ENCODE assay signal across 4 worm cellular contexts in genomic region chrV:13664340-13664916, ce11.
TF ChIP-seq lines count a peak whose summit lies in the region.

No protein-coding gene starts in this region.

TF ChIP-seq in whole organism, L1 larva, 84 proteins besides CTCF, POLR2A, EP300 and RAD21 (continued from another document):
- peak; percentile 36 for TF ChIP-seq nhr-90 (tag; optimal IDR thresholded peaks at IDR 0.05; lab: Kevin White, UChicago; ENCODE audit: poor library complexity)
- peak; percentile 3 for TF ChIP-seq swsn-7 (tag; optimal IDR thresholded peaks at IDR 0.05; lab: Kevin White, UChicago)
- TF ChIP-seq ces-1 (GFP tag; optimal IDR thresholded peaks at IDR 0.05; lab: Kevin White, UChicago): no peak
- peak; percentile 19 for TF ChIP-seq pax-3 (tag; optimal IDR thresholded peaks at IDR 0.05; lab: Kevin White, UChicago)
- peak; percentile 7 for TF ChIP-seq tbx-2 (tag; optimal IDR thresholded peaks at IDR 0.05; lab: Kevin White, UChicago)
- TF ChIP-seq dsc-1 (tag; optimal IDR thresholded peaks at IDR 0.05; lab: Kevin White, UChicago): no peak
- TF ChIP-seq skn-1 (tag; optimal IDR thresholded peaks at IDR 0.05; lab: Kevin White, UChicago): no peak
- no peak for TF ChIP-seq ceh-90 (tag; optimal IDR thresholded peaks at IDR 0.05; lab: Kevin White, UChicago)
- peak; percentile 26 for TF ChIP-seq rnt-1 (tag; optimal IDR thresholded peaks at IDR 0.05; lab: Kevin White, UChicago)
- peak; percentile 3 for TF ChIP-seq lin-15B (tag; optimal IDR thresholded peaks at IDR 0.05; lab: Kevin White, UChicago)
- TF ChIP-seq dpl-1 (GFP tag; optimal IDR thresholded peaks at IDR 0.05; lab: Kevin White, UChicago): peak; percentile 48 to 77 (median 69)
- peak; percentile 45 to 67 for TF ChIP-seq lin-35 (GFP tag; optimal IDR thresholded peaks at IDR 0.05; lab: Kevin White, UChicago)
- TF ChIP-seq elt-2 (tag; optimal IDR thresholded peaks at IDR 0.05; lab: Kevin White, UChicago): no peak
- peak; percentile 18 for TF ChIP-seq lin-14 (GFP tag; optimal IDR thresholded peaks at IDR 0.05; lab: Kevin White, UChicago)

TF ChIP-seq in whole organism, L2 larva, 48 proteins besides CTCF, POLR2A, EP300 and RAD21 (continued from another document):
- TF ChIP-seq nhr-129 (tag; optimal IDR thresholded peaks at IDR 0.05; lab: Kevin White, UChicago) (peak; percentile 10), ama-1 (optimal IDR thresholded peaks at IDR 0.05; lab: Kevin White, UChicago) (peak; percentile 27), sma-9 (GFP tag; optimal IDR thresholded peaks at IDR 0.05; lab: Kevin White, UChicago) (peak; percentile 1), sma-9 (tag; optimal IDR thresholded peaks at IDR 0.05; lab: Kevin White, UChicago) (no peak), nhr-77 (tag; optimal IDR thresholded peaks at IDR 0.05; lab: Kevin White, UChicago) (no peak), nhr-23 (tag; optimal IDR thresholded peaks at IDR 0.05; lab: Kevin White, UChicago) (no peak), sem-4 (tag; optimal IDR thresholded peaks at IDR 0.05; lab: Kevin White, UChicago) (peak; percentile 10), nhr-12 (tag; optimal IDR thresholded peaks at IDR 0.05; lab: Kevin White, UChicago) (no peak), mdl-1 (tag; optimal IDR thresholded peaks at IDR 0.05; lab: Kevin White, UChicago) (no peak)
TF ChIP-seq in whole organism, L2 larva: peak in this region for 12.

TF ChIP-seq in whole organism, L4 larva, 104 proteins besides CTCF, POLR2A, EP300 and RAD21 (continued from another document):
- TF ChIP-seq hlh-30 (tag; optimal IDR thresholded peaks at IDR 0.05; lab: Kevin White, UChicago; ENCODE audit: insufficient read depth): peak; percentile 37
- TF ChIP-seq sdz-12 (GFP tag; optimal IDR thresholded peaks at IDR 0.05; lab: Kevin White, UChicago): no peak
- TF ChIP-seq duxl-1 (tag; optimal IDR thresholded peaks at IDR 0.05; lab: Kevin White, UChicago; ENCODE audit: poor library complexity): peak; percentile 49
- peak; percentile 7 for TF ChIP-seq lin-15B (tag; optimal IDR thresholded peaks at IDR 0.05; lab: Kevin White, UChicago)
- no peak for TF ChIP-seq ceh-82 (tag; optimal IDR thresholded peaks at IDR 0.05; lab: Kevin White, UChicago)
- TF ChIP-seq egl-43 (GFP tag; IDR thresholded peaks at IDR 0.05; lab: Robert Waterston, UW): 0 out of 2 replicates have a peak, but pooled peaks have one; percentile 50
- peak; percentile 20 for TF ChIP-seq rbr-2 (tag; optimal IDR thresholded peaks at IDR 0.05; lab: Kevin White, UChicago)
- TF ChIP-seq jun-1 (tag; optimal IDR thresholded peaks at IDR 0.05; lab: Kevin White, UChicago): no peak
- no peak for TF ChIP-seq unc-62 (GFP tag; optimal IDR thresholded peaks at IDR 0.05 in 1 of 2; lab: Kevin White, UChicago)
- no peak for TF ChIP-seq unc-62 (tag; optimal IDR thresholded peaks at IDR 0.05; lab: Kevin White, UChicago)
- peak; percentile 58 for TF ChIP-seq dpl-1 (GFP tag; optimal IDR thresholded peaks at IDR 0.05; lab: Kevin White, UChicago)
- 0 out of 2 replicates have a peak, but pooled peaks have one; percentile 21 for TF ChIP-seq D1046.2 (GFP tag; IDR thresholded peaks at IDR 0.05; lab: Robert Waterston, UW)
- TF ChIP-seq hif-1 (tag; optimal IDR thresholded peaks at IDR 0.05; lab: Kevin White, UChicago): no peak
- TF ChIP-seq php-3 (GFP tag; IDR thresholded peaks at IDR 0.05; lab: Robert Waterston, UW): no peak

TF ChIP-seq in whole organism, young adult, 124 proteins besides CTCF, POLR2A, EP300 and RAD21 (continued from another document):
- TF ChIP-seq bed-1 (GFP tag; IDR thresholded peaks at IDR 0.05; lab: Robert Waterston, UW) (no peak), zfh-2 (GFP tag; conservative IDR thresholded peaks at IDR 0.05; lab: Robert Waterston, UW) (no peak), Y53F4B.3 (GFP tag; IDR thresholded peaks at IDR 0.05; lab: Robert Waterston, UW) (no peak), fkh-3 (tag; optimal IDR thresholded peaks at IDR 0.05; lab: Kevin White, UChicago) (no peak), tlf-1 (GFP tag; optimal IDR thresholded peaks at IDR 0.05; lab: Kevin White, UChicago) (peak; percentile 37), F10E7.11 (tag; optimal IDR thresholded peaks at IDR 0.05; lab: Kevin White, UChicago) (no peak), ceh-91 (GFP tag; IDR thresholded peaks at IDR 0.05; lab: Robert Waterston, UW) (peak; percentile 46; the same call in 1 of the 2 replicates), die-1 (tag; optimal IDR thresholded peaks at IDR 0.05; lab: Kevin White, UChicago) (no peak), lir-1 (GFP tag; conservative IDR thresholded peaks at IDR 0.05; lab: Robert Waterston, UW) (no peak), F22D6.2 (tag; optimal IDR thresholded peaks at IDR 0.05; lab: Kevin White, UChicago) (no peak), F52B5.7 (tag; optimal IDR thresholded peaks at IDR 0.05; lab: Kevin White, UChicago) (no peak), nhr-80 (tag; optimal IDR thresholded peaks at IDR 0.05; lab: Kevin White, UChicago) (peak; percentile 65), pha-4 (tag; optimal IDR thresholded peaks at IDR 0.05; lab: Kevin White, UChicago) (no peak), dpl-1 (GFP tag; optimal IDR thresholded peaks at IDR 0.05; lab: Kevin White, UChicago) (no peak), him-1 (tag; optimal IDR thresholded peaks at IDR 0.05; lab: Kevin White, UChicago) (no peak), ztf-22 (GFP tag; optimal IDR thresholded peaks at IDR 0.05; lab: Kevin White, UChicago) (peak; percentile 11), ZK185.1 (tag; optimal IDR thresholded peaks at IDR 0.05; lab: Kevin White, UChicago; ENCODE audit: poor library complexity, severe bottlenecking) (peak; percentile 2), T07F8.4 (tag; optimal IDR thresholded peaks at IDR 0.05; lab: Kevin White, UChicago) (no peak), let-526 (GFP tag; IDR thresholded peaks at IDR 0.05; lab: Robert Waterston, UW) (no peak), hlh-12 (tag; optimal IDR thresholded peaks at IDR 0.05; lab: Kevin White, UChicago) (no peak), sptf-2 (GFP tag; optimal IDR thresholded peaks at IDR 0.05; lab: Kevin White, UChicago) (no peak), B0261.1 (tag; optimal IDR thresholded peaks at IDR 0.05; lab: Kevin White, UChicago) (no peak), zim-3 (tag; optimal IDR thresholded peaks at IDR 0.05; lab: Kevin White, UChicago) (no peak), rcor-1 (GFP tag; IDR thresholded peaks at IDR 0.05; lab: Robert Waterston, UW) (no peak), B0019.2 (GFP tag; conservative IDR thresholded peaks at IDR 0.05; lab: Robert Waterston, UW) (0 out of 2 replicates have a peak, but pooled peaks have one; percentile 9), B0336.3 (GFP tag; IDR thresholded peaks at IDR 0.05; lab: Robert Waterston, UW) (0 out of 2 replicates have a peak, but pooled peaks have one; percentile 20), ztf-3 (GFP tag; optimal IDR thresholded peaks at IDR 0.05; lab: Kevin White, UChicago) (no peak), lsy-27 (tag; optimal IDR thresholded peaks at IDR 0.05; lab: Kevin White, UChicago; ENCODE audit: borderline replicate concordance, insufficient read depth) (no peak), unc-130 (GFP tag; optimal IDR thresholded peaks at IDR 0.05; lab: Kevin White, UChicago) (no peak), akir-1 (GFP tag; optimal IDR thresholded peaks at IDR 0.05; lab: Kevin White, UChicago) (no peak), nhr-90 (tag; optimal IDR thresholded peaks at IDR 0.05; lab: Kevin White, UChicago) (no peak), Y95B8A.8 (GFP tag; IDR thresholded peaks at IDR 0.05; lab: Robert Waterston, UW) (0 out of 2 replicates have a peak, but pooled peaks have one; percentile 5), T26A5.8 (tag; optimal IDR thresholded peaks at IDR 0.05; lab: Kevin White, UChicago) (no peak), tbp1 (GFP tag; optimal IDR thresholded peaks at IDR 0.05; lab: Kevin White, UChicago) (peak; percentile 18), xnd-1 (tag; optimal IDR thresholded peaks at IDR 0.05; lab: Kevin White, UChicago) (peak; percentile 20), C06A6.2 (GFP tag; conservative IDR thresholded peaks at IDR 0.05; lab: Robert Waterston, UW) (no peak), bed-2 (GFP tag; IDR thresholded peaks at IDR 0.05; lab: Robert Waterston, UW) (no peak), hsf-1 (GFP tag; IDR thresholded peaks at IDR 0.05; lab: Robert Waterston, UW) (peak; percentile 23; the same call in 1 of the 2 replicates), pbrm-1 (GFP tag; IDR thresholded peaks at IDR 0.05; lab: Robert Waterston, UW) (peak; percentile 60), rpc-1 (optimal IDR thresholded peaks at IDR 0.05; lab: Kevin White, UChicago) (no peak), rpc-1 (tag; optimal IDR thresholded peaks at IDR 0.05; lab: Kevin White, UChicago) (no peak), mxl-1 (tag; optimal IDR thresholded peaks at IDR 0.05; lab: Kevin White, UChicago) (no peak), B0035.1 (tag; optimal IDR thresholded peaks at IDR 0.05; lab: Kevin White, UChicago) (no peak), repo-1 (tag; optimal IDR thresholded peaks at IDR 0.05; lab: Kevin White, UChicago) (no peak), Y56A3A.18 (GFP tag; IDR thresholded peaks at IDR 0.05; lab: Robert Waterston, UW) (peak; percentile 15; the same call in 1 of the 2 replicates), ceh-58 (GFP tag; IDR thresholded peaks at IDR 0.05; lab: Robert Waterston, UW) (no peak), nhr-179 (tag; optimal IDR thresholded peaks at IDR 0.05; lab: Kevin White, UChicago) (no peak), Y79H2A.3 (GFP tag; conservative IDR thresholded peaks at IDR 0.05; lab: Robert Waterston, UW) (no peak), tbx-9 (tag; optimal IDR thresholded peaks at IDR 0.05; lab: Kevin White, UChicago; ENCODE audit: borderline replicate concordance) (no peak), egl-44 (GFP tag; IDR thresholded peaks at IDR 0.05; lab: Robert Waterston, UW) (no peak), C17E4.6 (GFP tag; IDR thresholded peaks at IDR 0.05; lab: Robert Waterston, UW) (no peak), egl-18 (GFP tag; IDR thresholded peaks at IDR 0.05; lab: Robert Waterston, UW) (no peak), ceh-79 (tag; optimal IDR thresholded peaks at IDR 0.05; lab: Kevin White, UChicago) (no peak), dox-1 (GFP tag; IDR thresholded peaks at IDR 0.05; lab: Robert Waterston, UW) (peak; percentile 71), egrh-3 (GFP tag; IDR thresholded peaks at IDR 0.05; lab: Robert Waterston, UW) (no peak), lag-1 (GFP tag; IDR thresholded peaks at IDR 0.05; lab: Robert Waterston, UW) (no peak), hlh-26 (GFP tag; conservative IDR thresholded peaks at IDR 0.05; lab: Robert Waterston, UW) (no peak), unc-62 (GFP tag; optimal IDR thresholded peaks at IDR 0.05; lab: Kevin White, UChicago) (no peak), F33H1.4 (GFP tag; IDR thresholded peaks at IDR 0.05; lab: Robert Waterston, UW) (peak; percentile 42), ztf-6 (GFP tag; IDR thresholded peaks at IDR 0.05; lab: Robert Waterston, UW) (no peak), atf-7 (tag; optimal IDR thresholded peaks at IDR 0.05; lab: Kevin White, UChicago) (peak; percentile 38), F57C9.4 (tag; optimal IDR thresholded peaks at IDR 0.05; lab: Kevin White, UChicago) (no peak), snpc-3.4 (tag; optimal IDR thresholded peaks at IDR 0.05; lab: Kevin White, UChicago) (peak; percentile 46), cebp-2 (GFP tag; IDR thresholded peaks at IDR 0.05; lab: Robert Waterston, UW) (no peak), attf-5 (GFP tag; optimal IDR thresholded peaks at IDR 0.05; lab: Kevin White, UChicago) (no peak), madf-10 (tag; optimal IDR thresholded peaks at IDR 0.05; lab: Kevin White, UChicago) (no peak), madf-8 (GFP tag; conservative IDR thresholded peaks at IDR 0.05; lab: Robert Waterston, UW) (peak; percentile 26; the same call in 1 of the 2 replicates), Y67H2A.10 (GFP tag; conservative IDR thresholded peaks at IDR 0.05; lab: Robert Waterston, UW) (no peak), lin-40 (tag; optimal IDR thresholded peaks at IDR 0.05; lab: Kevin White, UChicago) (peak; percentile 38), mes-4 (tag; optimal IDR thresholded peaks at IDR 0.05; lab: Kevin White, UChicago) (no peak), snpc-1.1 (tag; optimal IDR thresholded peaks at IDR 0.05; lab: Kevin White, UChicago; ENCODE audit: insufficient read depth) (no peak), K11D2.4 (GFP tag; IDR thresholded peaks at IDR 0.05; lab: Robert Waterston, UW) (no peak), ztf-18 (tag; optimal IDR thresholded peaks at IDR 0.05; lab: Kevin White, UChicago) (peak; percentile 91), lin-54 (GFP tag; optimal IDR thresholded peaks at IDR 0.05; lab: Kevin White, UChicago) (peak; percentile 38), F55B11.4 (tag; optimal IDR thresholded peaks at IDR 0.05; lab: Kevin White, UChicago; ENCODE audit: borderline replicate concordance, insufficient read depth) (no peak), Y53G8AR.9 (GFP tag; conservative IDR thresholded peaks at IDR 0.05; lab: Robert Waterston, UW) (0 out of 2 replicates have a peak, but pooled peaks have one; percentile 68), ceh-100 (GFP tag; IDR thresholded peaks at IDR 0.05; lab: Robert Waterston, UW) (no peak), athp-1 (tag; optimal IDR thresholded peaks at IDR 0.05; lab: Kevin White, UChicago) (peak; percentile 53), dpff-1 (tag; optimal IDR thresholded peaks at IDR 0.05; lab: Kevin White, UChicago) (no peak), ekl-4 (GFP tag; IDR thresholded peaks at IDR 0.05; lab: Robert Waterston, UW) (no peak), snpc-1.3 (tag; optimal IDR thresholded peaks at IDR 0.05; lab: Kevin White, UChicago; ENCODE audit: insufficient read depth) (no peak), sea-2 (GFP tag; IDR thresholded peaks at IDR 0.05; lab: Robert Waterston, UW) (no peak), mel-28 (tag; optimal IDR thresholded peaks at IDR 0.05; lab: Kevin White, UChicago; ENCODE audit: borderline replicate concordance) (no peak), rec-8 (tag; optimal IDR thresholded peaks at IDR 0.05; lab: Kevin White, UChicago) (no peak), madf-6 (GFP tag; IDR thresholded peaks at IDR 0.05; lab: Robert Waterston, UW) (peak; percentile 73; the same call in 1 of the 2 replicates), mcd-1 (GFP tag; IDR thresholded peaks at IDR 0.05; lab: Robert Waterston, UW) (peak; percentile 50), ztf-28 (GFP tag; IDR thresholded peaks at IDR 0.05; lab: Robert Waterston, UW) (no peak), F23B12.7 (tag; optimal IDR thresholded peaks at IDR 0.05; lab: Kevin White, UChicago; ENCODE audit: insufficient read depth) (no peak), hrde-1 (tag; optimal IDR thresholded peaks at IDR 0.05; lab: Kevin White, UChicago; ENCODE audit: borderline replicate concordance) (no peak), nfyb-1 (GFP tag; IDR thresholded peaks at IDR 0.05; lab: Robert Waterston, UW) (no peak), ets-4 (GFP tag; optimal IDR thresholded peaks at IDR 0.05; lab: Kevin White, UChicago) (no peak), nfya-1 (tag; optimal IDR thresholded peaks at IDR 0.05; lab: Kevin White, UChicago; ENCODE audit: borderline replicate concordance, insufficient read depth) (no peak), hmg-1.2 (GFP tag; IDR thresholded peaks at IDR 0.05; lab: Robert Waterston, UW) (no peak)
